Worm (Caenorhabditis elegans): ENCODE results near the gene ZC317.2.

DNA sequence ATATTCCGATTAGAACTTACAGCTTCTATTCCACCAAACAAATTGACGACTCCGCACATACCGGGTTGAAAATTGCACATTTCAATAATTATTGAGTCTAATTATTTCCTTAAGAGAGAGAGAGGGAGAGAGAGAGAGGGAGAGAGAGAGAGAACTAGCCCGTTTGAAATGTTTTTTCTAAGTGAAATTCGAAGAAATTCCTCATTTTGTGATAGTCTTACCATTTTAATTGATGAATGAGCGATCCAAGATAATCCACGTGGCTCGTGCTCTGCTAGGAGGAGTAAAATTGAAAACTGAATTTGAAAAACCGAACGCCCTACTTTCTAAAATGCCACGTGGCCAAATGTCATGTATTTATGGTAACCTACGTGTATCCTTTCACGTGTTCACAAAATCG, 27.4 kb upstream of the ZC317.2 start, which contains the start of gene F08F3.8:
- TF ChIP-seq ceh-14 (tag; optimal IDR thresholded peaks at IDR 0.05) (no peak), lim-6 (tag; optimal IDR thresholded peaks at IDR 0.05) (no peak), fkh-10 (GFP tag; optimal IDR thresholded peaks at IDR 0.05) (no peak), ama-1 (optimal IDR thresholded peaks at IDR 0.05) (no peak)

Measured in whole organism, late embryonic.